Worm (Caenorhabditis elegans): ENCODE results near the gene F01F1.11.

- TF ChIP-seq ama-1 (optimal IDR thresholded peaks at IDR 0.05) (no peak), nhr-28 (tag; optimal IDR thresholded peaks at IDR 0.05) (no peak), nhr-25 (tag; optimal IDR thresholded peaks at IDR 0.05) (no peak)
These were observed 48.1 kb downstream of the F01F1.11 start, which contains the start of gene R12B2.8 for ce11 chrIII:5823617-5824016.
